Worm (Caenorhabditis elegans) whole organism, late embryonic: ENCODE results near the gene twk-46.
A peak's percentile ranks its signal among the peaks of the same experiment; 100 is the strongest.

ENCODE experiments used
- ahr-1 ChIP-seq: sonication (generic microtip); optimal IDR thresholded peaks from 2 replicates; lab custom pipeline; 2016; ENCODE audit warnings: missing genetic modification characterization, missing compliant biosample characterization
- ceh-19 ChIP-seq: fragments of 200-800 bp; sonication (Bioruptor generic); optimal IDR thresholded peaks from 2 replicates; lab custom pipeline; 2018; ENCODE audit warnings: mild to moderate bottlenecking, missing genetic modification characterization, missing compliant biosample characterization
- elt-2 ChIP-seq: sonication (generic microtip); optimal IDR thresholded peaks from 2 replicates; lab custom pipeline; 2016; ENCODE audit warnings: missing genetic modification reagents, missing genetic modification characterization, missing compliant biosample characterization
- eyg-1 ChIP-seq: sonication (generic microtip); optimal IDR thresholded peaks from 2 replicates; lab custom pipeline; 2016; ENCODE audit warnings: missing genotype, missing genetic modification characterization, missing compliant biosample characterization
- fkh-10 ChIP-seq: fragments of 150-350 bp; optimal IDR thresholded peaks from 2 replicates; lab custom pipeline; 2014; ENCODE audit warnings: missing biosample characterization, missing genetic modification reagents, missing genetic modification characterization
- hlh-15 ChIP-seq: sonication (generic microtip); optimal IDR thresholded peaks from 2 replicates; lab custom pipeline; 2016; ENCODE audit warnings: missing genetic modification characterization, missing compliant biosample characterization
- pag-3 ChIP-seq: sonication (generic microtip); optimal IDR thresholded peaks from 2 replicates; lab custom pipeline; 2016; ENCODE audit warnings: missing compliant biosample characterization, missing genetic modification characterization, borderline replicate concordance
- pha-4 ChIP-seq: fragments of 150-350 bp; optimal IDR thresholded peaks from 2 replicates; lab custom pipeline; 2018; ENCODE audit warnings: missing biosample characterization, missing genetic modification reagents, missing genetic modification characterization
- rnt-1 ChIP-seq: sonication (generic microtip); optimal IDR thresholded peaks from 2 replicates; lab custom pipeline; 2016; ENCODE audit warnings: missing genetic modification characterization, missing compliant biosample characterization

DNA sequence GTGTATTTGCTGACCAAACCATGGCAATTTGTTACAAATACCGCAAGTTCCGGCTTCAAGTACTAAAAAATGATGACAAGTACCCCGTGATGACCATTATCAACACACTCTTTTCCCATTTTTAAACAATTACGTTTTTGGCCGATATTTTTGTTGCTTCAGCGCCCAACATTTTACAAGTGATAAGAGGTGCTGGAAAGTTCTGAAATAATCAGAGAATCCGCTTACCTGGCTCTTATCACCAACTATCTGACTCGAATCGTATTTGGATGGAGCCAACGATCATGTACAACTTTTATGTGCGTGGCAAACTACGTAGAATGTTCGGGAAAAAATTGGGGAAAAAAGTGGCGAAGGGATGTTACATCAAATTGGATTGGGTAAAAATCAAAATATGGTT is 6.7 kb upstream of the twk-46 start:
- TF ChIP-seq hlh-15 (tag; lab: Kevin White, UChicago) (no peak), ahr-1 (tag; lab: Kevin White, UChicago) (no peak), eyg-1 (tag; lab: Kevin White, UChicago) (no peak), ceh-19 (no peak), fkh-10 (GFP tag; lab: Kevin White, UChicago) (no peak), pha-4 (no peak), pag-3 (tag; lab: Kevin White, UChicago) (no peak), rnt-1 (tag; lab: Kevin White, UChicago) (no peak), elt-2 (tag; lab: Kevin White, UChicago) (peak; percentile 42)
